Fruit fly (Drosophila melanogaster) whole organism, embryonic: ENCODE data around the gene Sas-4.

Source experiments
- Adf1 ChIP-seq: fragments of 200-800 bp; sonication (Bioruptor generic); IDR thresholded peaks from 2 replicates; pipeline ENCODE4 v1.3.6; 2022; ENCODE audit warnings: missing biosample characterization, missing genetic modification characterization
- CG10209 ChIP-seq: fragments of 200-800 bp; sonication (Bioruptor generic); optimal IDR thresholded peaks from 3 replicates; lab custom pipeline; 2017; ENCODE audit warnings: missing biosample characterization, mild to moderate bottlenecking, missing genetic modification characterization, missing genetic modification reagents
- CG10543 ChIP-seq: fragments of 200-800 bp; sonication (Bioruptor generic); optimal IDR thresholded peaks from 3 replicates; lab custom pipeline; 2017; ENCODE audit warnings: missing biosample characterization, mild to moderate bottlenecking, missing genetic modification characterization, moderate library complexity
- CG1233 ChIP-seq: fragments of 200-800 bp; sonication (Bioruptor generic); optimal IDR thresholded peaks from 4 replicates; lab custom pipeline; 2018; ENCODE audit warnings: missing biosample characterization, mild to moderate bottlenecking, missing genetic modification characterization
- CG12744 ChIP-seq: fragments of 200-800 bp; sonication (Bioruptor generic); optimal IDR thresholded peaks from 2 replicates; lab custom pipeline; 2016; ENCODE audit warnings: missing biosample characterization, missing genetic modification characterization
- CG15269 ChIP-seq: fragments of 200-800 bp; sonication (Bioruptor generic); optimal IDR thresholded peaks from 2 replicates; lab custom pipeline; 2018; ENCODE audit warnings: missing biosample characterization, mild to moderate bottlenecking, missing genetic modification characterization, moderate library complexity
- CG15696 ChIP-seq: fragments of 200-800 bp; sonication (Bioruptor generic); optimal IDR thresholded peaks from 2 replicates; lab custom pipeline; 2019; ENCODE audit warnings: missing biosample characterization, mild to moderate bottlenecking, missing genetic modification characterization, moderate library complexity
- CG16815 ChIP-seq: fragments of 200-800 bp; sonication (Bioruptor generic); optimal IDR thresholded peaks from 3 replicates; lab custom pipeline; 2017; ENCODE audit warnings: missing biosample characterization, mild to moderate bottlenecking, missing genetic modification characterization
- CG17802 ChIP-seq: fragments of 200-800 bp; sonication (Bioruptor generic); optimal IDR thresholded peaks from 2 replicates; lab custom pipeline; 2018; ENCODE audit warnings: missing biosample characterization, mild to moderate bottlenecking, missing genetic modification characterization, moderate library complexity
- CG18476 ChIP-seq: fragments of 200-800 bp; sonication (Bioruptor generic); optimal IDR thresholded peaks from 2 replicates; lab custom pipeline; 2016; ENCODE audit warnings: missing biosample characterization, mild to moderate bottlenecking, missing genetic modification characterization
- CG2889 ChIP-seq: fragments of 200-800 bp; sonication (Bioruptor generic); IDR thresholded peaks from 3 replicates; pipeline ENCODE4 v1.3.6; 2022; ENCODE audit warnings: missing biosample characterization, missing genetic modification characterization
- CG31365 ChIP-seq: fragments of 200-800 bp; sonication (Bioruptor generic); optimal IDR thresholded peaks from 2 replicates; lab custom pipeline; 2018; ENCODE audit warnings: missing biosample characterization, mild to moderate bottlenecking, missing genetic modification characterization
- CG31388 ChIP-seq: fragments of 200-800 bp; sonication (Bioruptor generic); optimal IDR thresholded peaks from 2 replicates; lab custom pipeline; 2016; ENCODE audit warnings: missing biosample characterization, missing genetic modification characterization
- CG3726 ChIP-seq: fragments of 200-800 bp; sonication (Bioruptor generic); IDR thresholded peaks from 3 replicates; pipeline ENCODE4, ENCODE4 v1.3.6; 2022; ENCODE audit warnings: missing biosample characterization, missing genetic modification characterization
- CG4360 ChIP-seq: fragments of 200-800 bp; sonication (Bioruptor generic); IDR thresholded peaks from 2 replicates; pipeline ENCODE4 v1.3.6; 2022; ENCODE audit warnings: missing biosample characterization, missing genetic modification characterization
- CG5953 ChIP-seq: fragments of 200-800 bp; sonication (Bioruptor generic); IDR thresholded peaks from 2 replicates; pipeline ENCODE4 v1.3.6; 2022; ENCODE audit warnings: missing biosample characterization, missing genetic modification characterization
- CG6272 ChIP-seq: fragments of 200-800 bp; sonication (Bioruptor generic); IDR thresholded peaks from 2 replicates; pipeline ENCODE4 v1.3.6; 2022; ENCODE audit warnings: missing biosample characterization, missing genetic modification characterization
- CG6689 ChIP-seq: fragments of 200-800 bp; sonication (Bioruptor generic); IDR thresholded peaks from 2 replicates; pipeline ENCODE4 v1.3.6; 2022; ENCODE audit warnings: missing biosample characterization, missing genetic modification characterization
- CG6813 ChIP-seq: fragments of 200-800 bp; sonication (Bioruptor generic); optimal IDR thresholded peaks from 2 replicates; lab custom pipeline; 2017; ENCODE audit warnings: missing biosample characterization, missing genetic modification characterization, mild to moderate bottlenecking, moderate library complexity, missing genetic modification reagents
- CG7839 ChIP-seq: fragments of 200-800 bp; sonication (Bioruptor generic); optimal IDR thresholded peaks from 3 replicates; lab custom pipeline; 2018; ENCODE audit warnings: missing biosample characterization, mild to moderate bottlenecking, missing genetic modification characterization, moderate library complexity
- CG8290 ChIP-seq, 3 experiments: fragments of 200-800 bp; sonication (Bioruptor generic); optimal IDR thresholded peaks; 2 replicates each; lab custom pipeline; 2016 to 2019; ENCODE audit warnings: missing biosample characterization in 3 of 3, missing genetic modification characterization in 3 of 3, mild to moderate bottlenecking in 2 of 3, moderate library complexity in 1 of 3
- CG8478 ChIP-seq: fragments of >200 bp; optimal IDR thresholded peaks from 2 replicates; lab custom pipeline; 2018
- Chrac-16 ChIP-seq: fragments of 200-800 bp; sonication (Bioruptor generic); optimal IDR thresholded peaks from 3 replicates; lab custom pipeline; 2016; ENCODE audit warnings: missing biosample characterization, missing genetic modification characterization
- Dip2 ChIP-seq: fragments of 200-800 bp; sonication (Bioruptor generic); IDR thresholded peaks from 2 replicates; pipeline ENCODE4 v1.3.6; 2022; ENCODE audit warnings: missing biosample characterization, missing genetic modification characterization
- Dp ChIP-seq: fragments of 200-800 bp; sonication (Bioruptor generic); optimal IDR thresholded peaks from 2 replicates; lab custom pipeline; 2018; ENCODE audit warnings: missing biosample characterization, mild to moderate bottlenecking, missing genetic modification characterization, moderate library complexity
- E2f1 ChIP-seq: fragments of 200-800 bp; sonication (Bioruptor generic); IDR thresholded peaks from 2 replicates; pipeline ENCODE4 v1.3.6; 2022; ENCODE audit warnings: missing biosample characterization, missing genetic modification characterization
- ERR ChIP-seq: fragments of 200-800 bp; sonication (Bioruptor generic); optimal IDR thresholded peaks from 2 replicates; lab custom pipeline; 2016; ENCODE audit warnings: missing biosample characterization, missing genetic modification characterization
- Hr51 ChIP-seq, 2 experiments: fragments of 200-800 bp; sonication (Bioruptor generic); optimal IDR thresholded peaks; 2 replicates in 1 of 2; 3 replicates in 1 of 2; lab custom pipeline; 2016 to 2018; ENCODE audit warnings: missing biosample characterization in 2 of 2, missing genetic modification characterization in 2 of 2, mild to moderate bottlenecking in 1 of 2, moderate library complexity in 1 of 2
- NFAT ChIP-seq: fragments of 200-800 bp; sonication (Bioruptor generic); IDR thresholded peaks from 2 replicates; pipeline ENCODE4 v1.3.6; 2022; ENCODE audit warnings: missing biosample characterization, missing genetic modification characterization
- NfI ChIP-seq: fragments of 200-800 bp; sonication (Bioruptor generic); optimal IDR thresholded peaks from 3 replicates; lab custom pipeline; 2018; ENCODE audit warnings: missing biosample characterization, mild to moderate bottlenecking, missing genetic modification characterization, moderate library complexity
- Optix ChIP-seq: fragments of 200-800 bp; sonication (Bioruptor generic); IDR thresholded peaks from 3 replicates; pipeline ENCODE4 v1.3.6; 2022; ENCODE audit warnings: missing biosample characterization, missing genetic modification characterization
- Ravus ChIP-seq: fragments of 200-800 bp; sonication (Bioruptor generic); IDR thresholded peaks from 2 replicates; pipeline ENCODE4 v1.3.6; 2022; ENCODE audit warnings: missing biosample characterization, missing genetic modification characterization
- Xbp1 ChIP-seq: fragments of 200-800 bp; sonication (Bioruptor generic); optimal IDR thresholded peaks from 3 replicates; lab custom pipeline; 2016; ENCODE audit warnings: missing biosample characterization, mild to moderate bottlenecking, missing genetic modification characterization
- amos ChIP-seq: fragments of 200-800 bp; sonication (Bioruptor generic); IDR thresholded peaks from 2 replicates; pipeline ENCODE4 v1.3.6; 2022; ENCODE audit warnings: missing biosample characterization, missing genetic modification characterization; ENCODE audit not compliant: partially characterized antibody
- bab2 ChIP-seq: fragments of 200-800 bp; sonication (Bioruptor generic); optimal IDR thresholded peaks from 2 replicates; lab custom pipeline; 2016; ENCODE audit warnings: missing biosample characterization, missing genetic modification characterization
- bbx ChIP-seq: fragments of 200-800 bp; sonication (Bioruptor generic); IDR thresholded peaks from 2 replicates; pipeline ENCODE4 v1.3.6; 2022; ENCODE audit warnings: missing biosample characterization, missing genetic modification characterization; ENCODE audit not compliant: partially characterized antibody
- br ChIP-seq: fragments of >200 bp; optimal IDR thresholded peaks from 2 replicates; lab custom pipeline; 2017
- btn ChIP-seq: fragments of 200-800 bp; sonication (Bioruptor generic); optimal IDR thresholded peaks from 2 replicates; lab custom pipeline; 2016; ENCODE audit warnings: missing biosample characterization, missing genetic modification characterization
- crol ChIP-seq: fragments of 200-800 bp; sonication (Bioruptor generic); IDR thresholded peaks from 2 replicates; pipeline ENCODE4 v1.3.6; 2022; ENCODE audit warnings: missing biosample characterization, missing genetic modification characterization
- crp ChIP-seq, 2 experiments: fragments of 200-800 bp; sonication (Bioruptor generic); optimal IDR thresholded peaks; 2 replicates in 1 of 2; 3 replicates in 1 of 2; lab custom pipeline; 2017; ENCODE audit warnings: missing biosample characterization in 2 of 2, missing genetic modification characterization in 2 of 2, mild to moderate bottlenecking in 1 of 2, moderate library complexity in 1 of 2
- dmrt99B ChIP-seq: fragments of 200-800 bp; sonication (Bioruptor generic); optimal IDR thresholded peaks from 2 replicates; lab custom pipeline; 2018; ENCODE audit warnings: missing biosample characterization, mild to moderate bottlenecking, missing genetic modification characterization, moderate library complexity
- en ChIP-seq: fragments of 200-800 bp; sonication (Bioruptor generic); optimal IDR thresholded peaks from 2 replicates; lab custom pipeline; 2016; ENCODE audit warnings: missing biosample characterization, missing genetic modification characterization
- fd64A ChIP-seq: fragments of 200-800 bp; sonication (Bioruptor generic); optimal IDR thresholded peaks from 3 replicates; lab custom pipeline; 2018; ENCODE audit warnings: missing biosample characterization, mild to moderate bottlenecking, missing genetic modification characterization
- gfzf ChIP-seq: fragments of 200-800 bp; sonication (Bioruptor generic); optimal IDR thresholded peaks from 2 replicates; lab custom pipeline; 2016; ENCODE audit warnings: missing biosample characterization, mild to moderate bottlenecking, missing genetic modification characterization, moderate library complexity
- h ChIP-seq: fragments of >200 bp; optimal IDR thresholded peaks from 2 replicates; lab custom pipeline; 2017
- pho ChIP-seq: fragments of 200-800 bp; sonication (Bioruptor generic); optimal IDR thresholded peaks from 2 replicates; lab custom pipeline; 2016; ENCODE audit warnings: missing biosample characterization, missing genetic modification characterization
- trem ChIP-seq: fragments of 200-800 bp; optimal IDR thresholded peaks from 3 replicates; lab custom pipeline; 2019; ENCODE audit warnings: missing biosample characterization, mild to moderate bottlenecking, missing genetic modification characterization, moderate library complexity
- zen ChIP-seq: fragments of 200-800 bp; sonication (Bioruptor generic); optimal IDR thresholded peaks from 3 replicates; lab custom pipeline; 2018; ENCODE audit warnings: missing biosample characterization, mild to moderate bottlenecking, missing genetic modification characterization, moderate library complexity
- zfh2 ChIP-seq: fragments of 200-800 bp; sonication (Bioruptor generic); optimal IDR thresholded peaks from 2 replicates; lab custom pipeline; 2016; ENCODE audit warnings: missing biosample characterization, missing genetic modification characterization

Gene Sas-4

DNA sequence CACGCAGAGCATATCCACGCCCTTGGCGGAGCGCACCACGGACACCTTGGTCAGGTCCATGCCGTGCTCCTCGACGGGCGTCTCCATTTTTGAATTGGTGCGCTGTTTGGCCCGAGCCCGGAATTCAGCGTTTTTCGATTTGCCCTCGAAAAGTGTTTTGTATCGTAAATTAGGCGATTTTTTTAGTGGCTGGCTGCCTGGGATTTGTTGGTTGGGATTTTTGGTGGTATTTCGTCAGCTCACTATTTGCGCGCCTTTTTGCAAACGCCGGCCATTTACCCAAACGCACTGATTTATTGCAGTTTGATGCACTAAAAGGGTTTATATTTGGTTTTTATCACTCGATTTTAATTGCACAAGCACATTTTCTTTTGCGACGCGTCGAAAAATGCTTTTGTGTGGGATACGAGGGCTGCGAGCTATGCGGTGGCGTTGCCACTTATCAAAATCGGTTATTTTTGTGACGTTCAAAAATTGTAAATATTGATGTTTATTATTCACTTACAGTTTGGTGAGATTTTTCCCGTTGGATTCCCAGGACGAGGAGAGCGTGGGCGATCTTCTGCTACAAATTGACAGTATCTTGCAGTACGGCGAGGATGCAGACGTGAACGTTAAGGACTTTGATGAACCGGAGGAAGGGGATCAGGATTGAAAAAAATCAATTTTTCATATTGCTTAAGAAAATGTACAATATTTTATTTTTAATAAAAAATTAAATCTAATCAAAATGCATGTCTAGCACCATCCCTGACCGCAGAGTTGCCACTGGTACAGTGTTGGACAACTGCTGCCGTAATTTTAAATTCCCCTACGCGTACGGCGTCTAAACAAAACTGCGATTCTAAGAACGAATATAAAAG lies at the start of gene Sas-4, which contains the start of gene gfzf (continued):
- TF ChIP-seq CG6272 (GFP tag; lab: Robert Waterston, UW) (peak; percentile 41), CG8478 (lab: Kevin White, UChicago) (no peak), btn (GFP tag; lab: Kevin White, UChicago) (no peak), CG1233 (GFP tag; lab: Kevin White, UChicago) (peak; percentile 43), zfh2 (GFP tag; lab: Kevin White, UChicago) (peak; percentile 70), CG31388 (GFP tag; lab: Kevin White, UChicago) (peak; percentile 44), CG10543 (GFP tag; lab: Kevin White, UChicago) (peak; percentile 57), Dp (GFP tag; lab: Kevin White, UChicago) (peak; percentile 63), h (lab: Kevin White, UChicago) (no peak), CG6689 (GFP tag; lab: Robert Waterston, UW) (peak; percentile 77), pho (GFP tag; lab: Kevin White, UChicago) (peak; percentile 30), fd64A (GFP tag; lab: Kevin White, UChicago) (no peak), CG8290 (GFP tag; optimal IDR thresholded peaks at IDR 0.05; lab: Kevin White, UChicago) (no peak), CG8290 (tag; optimal IDR thresholded peaks at IDR 0.05; lab: Kevin White, UChicago) (no peak), CG18476 (GFP tag; lab: Kevin White, UChicago) (peak; percentile 65), Adf1 (GFP tag; lab: Robert Waterston, UW) (peak; percentile 18; the same call in 1 of the 2 replicates), amos (GFP tag; lab: Robert Waterston, UW) (no peak), NFAT (GFP tag; lab: Robert Waterston, UW) (peak; percentile 54), en (GFP tag; lab: Kevin White, UChicago) (no peak), bab2 (GFP tag; lab: Kevin White, UChicago) (peak; percentile 31), crp (GFP tag; optimal IDR thresholded peaks at IDR 0.05; lab: Kevin White, UChicago) (peak in 1 of 2 experiments; percentile 37), CG15269 (tag; lab: Kevin White, UChicago) (peak; percentile 47), Chrac-16 (GFP tag; lab: Kevin White, UChicago) (peak; percentile 69), CG4360 (no peak), CG31365 (no peak), gfzf (GFP tag; lab: Kevin White, UChicago) (peak; percentile 95), ERR (GFP tag; lab: Kevin White, UChicago) (no peak), bbx (GFP tag; lab: Robert Waterston, UW) (no peak), dmrt99B (tag; lab: Kevin White, UChicago) (no peak), CG2889 (GFP tag; lab: Robert Waterston, UW) (peak; percentile 68), Xbp1 (GFP tag; lab: Kevin White, UChicago) (peak; percentile 81), CG10209 (GFP tag; lab: Kevin White, UChicago) (peak; percentile 66), CG3726 (GFP tag; lab: Robert Waterston, UW) (peak; percentile 55; the same call in 2 of the 3 replicates), CG12744 (GFP tag; lab: Kevin White, UChicago) (no peak), CG5953 (0 out of 2 replicates have a peak, but pooled peaks have one; percentile 15), Hr51 (GFP tag; optimal IDR thresholded peaks at IDR 0.05; lab: Kevin White, UChicago) (peak in 1 of 2 experiments; percentile 16), CG7839 (tag; lab: Kevin White, UChicago) (peak; percentile 54), CG15696 (peak; percentile 42), CG17802 (tag; lab: Kevin White, UChicago) (peak; percentile 31), Dip2 (0 out of 2 replicates have a peak, but pooled peaks have one; percentile 17), CG6813 (GFP tag; lab: Kevin White, UChicago) (no peak), Optix (GFP tag; lab: Robert Waterston, UW) (peak; percentile 44; the same call in 1 of the 3 replicates), trem (tag; lab: Kevin White, UChicago) (peak; percentile 50), CG16815 (GFP tag; lab: Kevin White, UChicago) (peak; percentile 53), E2f1 (no peak; the same call in 1 of the 2 replicates), Ravus (GFP tag; lab: Robert Waterston, UW) (no peak; the same call in 1 of the 2 replicates), crol (GFP tag; lab: Robert Waterston, UW) (no peak), br (lab: Kevin White, UChicago) (no peak), NfI (GFP tag; lab: Kevin White, UChicago) (peak; percentile 63), zen (tag; lab: Kevin White, UChicago) (peak; percentile 39)
